Worm (Caenorhabditis elegans) whole organism, midembryonic: ENCODE results near the gene srt-8.

ENCODE experiments used
- T22C8.4 ChIP-seq: fragments of 200-800 bp; sonication (Bioruptor generic); IDR thresholded peaks from 2 replicates; pipeline ENCODE4 v1.3.6; 2022; ENCODE audit warnings: missing genetic modification characterization, missing compliant biosample characterization
- cog-1 ChIP-seq: sonication (generic microtip); optimal IDR thresholded peaks from 2 replicates; lab custom pipeline; 2016; ENCODE audit warnings: missing genetic modification characterization, missing compliant biosample characterization
- flt-1 ChIP-seq: fragments of 200-800 bp; sonication (Bioruptor generic); IDR thresholded peaks from 2 replicates; pipeline ENCODE4 v1.3.6; 2022; ENCODE audit warnings: missing genetic modification characterization, missing compliant biosample characterization
- med-1 ChIP-seq: sonication (generic microtip); optimal IDR thresholded peaks from 2 replicates; lab custom pipeline; 2017; ENCODE audit warnings: missing genetic modification characterization, mild to moderate bottlenecking, missing compliant biosample characterization, antibody characterized with exemption, missing genetic modification reagents; ENCODE audit not compliant: insufficient read depth
- ref-1 ChIP-seq: fragments of 200-800 bp; sonication (Bioruptor generic); conservative IDR thresholded peaks from 2 replicates; pipeline ENCODE4 v1.3.6; 2022; ENCODE audit warnings: missing genetic modification reagents, missing genetic modification characterization, missing compliant biosample characterization
- ztf-23 ChIP-seq: fragments of 200-800 bp; sonication (Bioruptor generic); IDR thresholded peaks from 2 replicates; pipeline ENCODE4 v1.3.6; 2022; ENCODE audit warnings: missing genetic modification reagents, missing genetic modification characterization, missing compliant biosample characterization

ce11 chrV:3044837-3045236 is 41.5 kb upstream of the srt-8 start, which contains the start of gene F59D6.1:
- TF ChIP-seq T22C8.4: no peak
- no peak for TF ChIP-seq ref-1 (GFP tag; lab: Robert Waterston, UW)
- TF ChIP-seq med-1 (GFP tag; lab: Kevin White, UChicago): no peak
- no peak for TF ChIP-seq cog-1 (tag; lab: Kevin White, UChicago)
- TF ChIP-seq flt-1 (GFP tag; lab: Robert Waterston, UW): no peak
- no peak for TF ChIP-seq ztf-23 (GFP tag; lab: Robert Waterston, UW)
